Fruit fly (Drosophila melanogaster) whole organism, prepupa: ENCODE measurements around the gene CG2310.

ENCODE experiments used
- Blimp-1 ChIP-seq: fragments of 200-800 bp; sonication (Bioruptor generic); optimal IDR thresholded peaks from 3 replicates; lab custom pipeline; 2017; ENCODE audit warnings: missing biosample characterization, missing genetic modification characterization, mild to moderate bottlenecking, moderate library complexity, missing genetic modification reagents
- CG10631 ChIP-seq: fragments of 200-800 bp; sonication (Bioruptor generic); optimal IDR thresholded peaks from 2 replicates; lab custom pipeline; 2016; ENCODE audit warnings: missing biosample characterization, missing genetic modification characterization
- CG11294 ChIP-seq: fragments of 200-800 bp; sonication (Bioruptor generic); IDR thresholded peaks from 2 replicates; pipeline ENCODE4 v1.3.6; 2022; ENCODE audit warnings: missing biosample characterization, missing genetic modification characterization
- CG11902 ChIP-seq: fragments of 200-800 bp; sonication (Bioruptor generic); optimal IDR thresholded peaks from 3 replicates; lab custom pipeline; 2016; ENCODE audit warnings: missing biosample characterization, missing genetic modification characterization
- CG15336 ChIP-seq: fragments of 200-800 bp; sonication (Bioruptor generic); IDR thresholded peaks from 2 replicates; pipeline ENCODE4 v1.3.6; 2022; ENCODE audit warnings: missing biosample characterization, missing genetic modification characterization
- CG1621 ChIP-seq: fragments of 200-800 bp; sonication (Bioruptor generic); optimal IDR thresholded peaks from 3 replicates; lab custom pipeline; 2018; ENCODE audit warnings: missing biosample characterization, mild to moderate bottlenecking, missing genetic modification characterization
- CG31627 ChIP-seq: fragments of 200-800 bp; sonication (Bioruptor generic); optimal IDR thresholded peaks from 3 replicates; lab custom pipeline; 2016; ENCODE audit warnings: missing biosample characterization, missing genetic modification characterization
- CG32006 ChIP-seq: fragments of 200-800 bp; sonication (Bioruptor generic); optimal IDR thresholded peaks from 3 replicates; lab custom pipeline; 2017; ENCODE audit warnings: missing biosample characterization, mild to moderate bottlenecking, missing genetic modification characterization
- CG34406 ChIP-seq: fragments of 200-800 bp; sonication (Bioruptor generic); optimal IDR thresholded peaks from 3 replicates; lab custom pipeline; 2016; ENCODE audit warnings: missing biosample characterization, missing genetic modification characterization
- CG3919 ChIP-seq: fragments of 200-800 bp; sonication (Bioruptor generic); optimal IDR thresholded peaks from 3 replicates; lab custom pipeline; 2016; ENCODE audit warnings: missing biosample characterization, missing genetic modification characterization
- CG4318 ChIP-seq: fragments of 200-800 bp; sonication (Bioruptor generic); optimal IDR thresholded peaks from 3 replicates; lab custom pipeline; 2017; ENCODE audit warnings: missing biosample characterization, mild to moderate bottlenecking, missing genetic modification characterization
- CG6163 ChIP-seq: fragments of 200-800 bp; sonication (Bioruptor generic); IDR thresholded peaks from 3 replicates; pipeline ENCODE4 v1.3.6; 2022; ENCODE audit warnings: missing biosample characterization, missing genetic modification characterization
- CG6276 ChIP-seq: fragments of 200-800 bp; sonication (Bioruptor generic); optimal IDR thresholded peaks from 2 replicates; lab custom pipeline; 2017; ENCODE audit warnings: missing biosample characterization, mild to moderate bottlenecking, missing genetic modification characterization
- CG6792 ChIP-seq: fragments of 200-800 bp; sonication (Bioruptor generic); optimal IDR thresholded peaks from 3 replicates; lab custom pipeline; 2016; ENCODE audit warnings: missing biosample characterization, missing genetic modification characterization
- CG6808 ChIP-seq: fragments of 200-800 bp; sonication (Bioruptor generic); optimal IDR thresholded peaks from 3 replicates; lab custom pipeline; 2017; ENCODE audit warnings: missing biosample characterization, missing genetic modification characterization, mild to moderate bottlenecking, moderate library complexity, missing genetic modification reagents
- CG7368 ChIP-seq: fragments of 200-800 bp; sonication (Bioruptor generic); optimal IDR thresholded peaks from 3 replicates; lab custom pipeline; 2016; ENCODE audit warnings: missing biosample characterization, missing genetic modification characterization
- CG8319 ChIP-seq: fragments of 200-800 bp; sonication (Bioruptor generic); optimal IDR thresholded peaks from 3 replicates; lab custom pipeline; 2016; ENCODE audit warnings: missing biosample characterization, missing genetic modification characterization
- CG9139 ChIP-seq: fragments of 200-800 bp; sonication (Bioruptor generic); optimal IDR thresholded peaks from 3 replicates; lab custom pipeline; 2017; ENCODE audit warnings: missing biosample characterization, mild to moderate bottlenecking, missing genetic modification characterization
- Eip75B ChIP-seq: fragments of 200-800 bp; sonication (Bioruptor generic); optimal IDR thresholded peaks from 3 replicates; lab custom pipeline; 2016; ENCODE audit warnings: missing biosample characterization, missing genetic modification characterization
- Eip93F ChIP-seq: fragments of 200-800 bp; sonication (Bioruptor generic); optimal IDR thresholded peaks from 2 replicates; lab custom pipeline; 2016; ENCODE audit warnings: missing biosample characterization, mild to moderate bottlenecking, missing genetic modification characterization
- Ets21C ChIP-seq: fragments of 200-800 bp; sonication (Bioruptor generic); optimal IDR thresholded peaks from 3 replicates; lab custom pipeline; 2016; ENCODE audit warnings: missing biosample characterization, missing genetic modification characterization
- Ets96B ChIP-seq: fragments of 200-800 bp; optimal IDR thresholded peaks from 2 replicates; lab custom pipeline; 2019; ENCODE audit warnings: missing biosample characterization, mild to moderate bottlenecking, missing genetic modification characterization, moderate library complexity
- Gug ChIP-seq: fragments of 200-800 bp; sonication (Bioruptor generic); IDR thresholded peaks from 2 replicates; pipeline ENCODE4 v1.3.6; 2022; ENCODE audit warnings: missing biosample characterization, missing genetic modification characterization
- Hr38 ChIP-seq: sonication (Bioruptor generic); optimal IDR thresholded peaks from 2 replicates; lab custom pipeline; 2016; ENCODE audit warnings: missing biosample characterization, missing genetic modification characterization
- Lpt ChIP-seq: fragments of 200-800 bp; sonication (Bioruptor generic); optimal IDR thresholded peaks from 3 replicates; lab custom pipeline; 2016; ENCODE audit warnings: missing biosample characterization, missing genetic modification characterization
- Met ChIP-seq: fragments of 200-800 bp; sonication (Bioruptor generic); optimal IDR thresholded peaks from 3 replicates; lab custom pipeline; 2016; ENCODE audit warnings: missing biosample characterization, missing genetic modification characterization
- Smox ChIP-seq: fragments of 200-800 bp; sonication (Bioruptor generic); optimal IDR thresholded peaks from 3 replicates; lab custom pipeline; 2016; ENCODE audit warnings: missing biosample characterization, missing genetic modification characterization
- Sox102F ChIP-seq: fragments of 200-800 bp; sonication (Bioruptor generic); optimal IDR thresholded peaks from 2 replicates; lab custom pipeline; 2016; ENCODE audit warnings: missing biosample characterization, mild to moderate bottlenecking, missing genetic modification characterization
- Sox14 ChIP-seq: fragments of 200-800 bp; sonication (Bioruptor generic); optimal IDR thresholded peaks from 3 replicates; lab custom pipeline; 2016; ENCODE audit warnings: missing biosample characterization, missing genetic modification characterization
- Sox15 ChIP-seq: fragments of 200-800 bp; sonication (Bioruptor generic); optimal IDR thresholded peaks from 3 replicates; lab custom pipeline; 2016; ENCODE audit warnings: missing biosample characterization, missing genetic modification characterization
- acj6 ChIP-seq: fragments of 200-800 bp; sonication (Bioruptor generic); optimal IDR thresholded peaks from 3 replicates; lab custom pipeline; 2016; ENCODE audit warnings: missing biosample characterization, missing genetic modification characterization
- cyc ChIP-seq: fragments of 200-800 bp; sonication (Bioruptor generic); optimal IDR thresholded peaks from 3 replicates; lab custom pipeline; 2016; ENCODE audit warnings: missing biosample characterization, missing genetic modification characterization
- dac ChIP-seq: fragments of 200-800 bp; sonication (Bioruptor generic); optimal IDR thresholded peaks from 2 replicates; lab custom pipeline; 2017; ENCODE audit warnings: missing biosample characterization, mild to moderate bottlenecking, missing genetic modification characterization
- eg ChIP-seq: fragments of 200-800 bp; sonication (Bioruptor generic); IDR thresholded peaks from 3 replicates; pipeline ENCODE4 v1.3.6; 2022; ENCODE audit warnings: missing biosample characterization, missing genetic modification characterization
- esn ChIP-seq: fragments of 200-800 bp; sonication (Bioruptor generic); optimal IDR thresholded peaks from 2 replicates; lab custom pipeline; 2016; ENCODE audit warnings: missing biosample characterization, mild to moderate bottlenecking, missing genetic modification characterization, moderate library complexity
- fd59A ChIP-seq: fragments of 200-800 bp; sonication (Bioruptor generic); optimal IDR thresholded peaks from 2 replicates; lab custom pipeline; 2017; ENCODE audit warnings: missing biosample characterization, mild to moderate bottlenecking, missing genetic modification characterization, missing genetic modification reagents
- lz ChIP-seq: fragments of 200-800 bp; sonication (Bioruptor generic); optimal IDR thresholded peaks from 3 replicates; lab custom pipeline; 2016; ENCODE audit warnings: missing biosample characterization, missing genetic modification characterization
- pdm3 ChIP-seq: fragments of 200-800 bp; sonication (Bioruptor generic); optimal IDR thresholded peaks from 3 replicates; lab custom pipeline; 2016; ENCODE audit warnings: missing biosample characterization, missing genetic modification characterization
- salr ChIP-seq, 2 experiments: fragments of 200-800 bp; sonication (Bioruptor generic); optimal IDR thresholded peaks; 3 replicates each; lab custom pipeline; 2016 to 2018; ENCODE audit warnings: missing biosample characterization in 2 of 2, missing genetic modification characterization in 2 of 2, mild to moderate bottlenecking in 1 of 2
- spab ChIP-seq: fragments of 200-800 bp; sonication (Bioruptor generic); optimal IDR thresholded peaks from 2 replicates; lab custom pipeline; 2017; ENCODE audit warnings: missing biosample characterization, mild to moderate bottlenecking, missing genetic modification characterization, missing genetic modification reagents
- ss ChIP-seq, 2 experiments: fragments of 200-800 bp; sonication (Bioruptor generic); optimal IDR thresholded peaks; 2 replicates in 1 of 2; 3 replicates in 1 of 2; lab custom pipeline; 2017 to 2018; ENCODE audit warnings: mild to moderate bottlenecking in 2 of 2, missing biosample characterization in 2 of 2, missing genetic modification characterization in 2 of 2, moderate library complexity in 1 of 2
- svp ChIP-seq: fragments of 200-800 bp; sonication (Bioruptor generic); peaks from one replicate; lab custom pipeline; 2016; ENCODE audit warnings: missing biosample characterization, missing genetic modification characterization
- topi ChIP-seq: fragments of 200-800 bp; sonication (Bioruptor generic); optimal IDR thresholded peaks from 3 replicates; lab custom pipeline; 2016; ENCODE audit warnings: missing biosample characterization, missing genetic modification characterization
- vri ChIP-seq: fragments of 200-800 bp; sonication (Bioruptor generic); optimal IDR thresholded peaks from 3 replicates; lab custom pipeline; 2016; ENCODE audit warnings: missing biosample characterization, mild to moderate bottlenecking, missing genetic modification characterization

The CG2310 gene

DNA sequence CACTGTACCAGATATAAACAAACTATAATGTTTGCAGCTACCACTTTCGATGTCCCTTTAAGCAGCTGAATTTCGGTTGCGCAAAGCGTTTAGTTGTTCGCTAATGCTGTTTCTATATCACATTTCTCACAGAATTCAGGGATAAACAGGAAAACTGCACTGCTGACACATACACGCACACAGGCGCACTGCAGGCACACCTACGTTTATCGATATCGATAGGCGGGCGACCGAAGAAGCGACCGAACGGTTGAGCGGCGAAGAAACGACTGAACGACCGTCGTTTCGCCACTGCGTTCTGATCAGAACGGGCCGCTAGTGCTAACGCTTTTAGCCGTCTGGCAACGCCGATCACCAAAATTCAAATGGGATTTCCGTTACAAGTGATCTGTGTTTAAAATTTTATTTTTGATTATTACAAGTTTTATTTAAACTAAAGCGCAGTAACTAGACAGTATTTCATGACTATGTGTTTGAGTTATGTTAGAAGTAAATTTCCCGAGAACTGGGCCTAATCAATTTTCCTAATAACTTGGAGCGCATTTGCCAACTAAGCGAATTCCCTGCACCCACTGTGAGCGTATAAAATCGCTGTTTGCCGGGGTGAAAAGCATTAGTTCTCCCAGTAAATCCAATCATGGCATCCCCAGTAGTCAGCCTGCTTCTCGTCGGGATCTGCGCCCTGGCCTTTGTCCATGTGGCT lies at the start of gene CG2310, which contains the start of gene Diedel:
TSS of gene CG2310 (minus strand) at position 277 of the 703 bp plus-strand sequence.
TSS of gene Diedel (plus strand) at position 611 of the 703 bp plus-strand sequence.
- TF ChIP-seq spab (GFP tag; lab: Kevin White, UChicago): no peak
- no peak for TF ChIP-seq vri
- TF ChIP-seq svp (GFP tag; lab: Kevin White, UChicago): peak; percentile 72
- TF ChIP-seq Sox102F (GFP tag; lab: Kevin White, UChicago): no peak
- no peak for TF ChIP-seq CG11902
- TF ChIP-seq CG11294: no peak
- no peak for TF ChIP-seq Sox14 (GFP tag; lab: Kevin White, UChicago)
- TF ChIP-seq dac (GFP tag; lab: Kevin White, UChicago): no peak
- TF ChIP-seq eg: 0 out of 3 replicates have a peak, but pooled peaks have one; percentile 6
- TF ChIP-seq Met (GFP tag; lab: Kevin White, UChicago): no peak
- TF ChIP-seq Ets96B: no peak
- TF ChIP-seq Sox15 (GFP tag; lab: Kevin White, UChicago): no peak
- peak; percentile 28 for TF ChIP-seq esn (GFP tag; lab: Kevin White, UChicago)
- TF ChIP-seq fd59A (GFP tag; lab: Kevin White, UChicago): no peak
- TF ChIP-seq CG1621 (tag; lab: Kevin White, UChicago): peak; percentile 18
- no peak for TF ChIP-seq CG32006 (GFP tag; lab: Kevin White, UChicago)
- TF ChIP-seq CG6808 (GFP tag; lab: Kevin White, UChicago): no peak
- no peak for TF ChIP-seq Eip75B (GFP tag; lab: Kevin White, UChicago)
- TF ChIP-seq CG6163 (GFP tag; lab: Robert Waterston, UW): 0 out of 3 replicates have a peak, but pooled peaks have one; percentile 19
- 0 out of 2 replicates have a peak, but pooled peaks have one; percentile 16 for TF ChIP-seq CG15336 (GFP tag; lab: Robert Waterston, UW)
- no peak for TF ChIP-seq acj6

DNA sequence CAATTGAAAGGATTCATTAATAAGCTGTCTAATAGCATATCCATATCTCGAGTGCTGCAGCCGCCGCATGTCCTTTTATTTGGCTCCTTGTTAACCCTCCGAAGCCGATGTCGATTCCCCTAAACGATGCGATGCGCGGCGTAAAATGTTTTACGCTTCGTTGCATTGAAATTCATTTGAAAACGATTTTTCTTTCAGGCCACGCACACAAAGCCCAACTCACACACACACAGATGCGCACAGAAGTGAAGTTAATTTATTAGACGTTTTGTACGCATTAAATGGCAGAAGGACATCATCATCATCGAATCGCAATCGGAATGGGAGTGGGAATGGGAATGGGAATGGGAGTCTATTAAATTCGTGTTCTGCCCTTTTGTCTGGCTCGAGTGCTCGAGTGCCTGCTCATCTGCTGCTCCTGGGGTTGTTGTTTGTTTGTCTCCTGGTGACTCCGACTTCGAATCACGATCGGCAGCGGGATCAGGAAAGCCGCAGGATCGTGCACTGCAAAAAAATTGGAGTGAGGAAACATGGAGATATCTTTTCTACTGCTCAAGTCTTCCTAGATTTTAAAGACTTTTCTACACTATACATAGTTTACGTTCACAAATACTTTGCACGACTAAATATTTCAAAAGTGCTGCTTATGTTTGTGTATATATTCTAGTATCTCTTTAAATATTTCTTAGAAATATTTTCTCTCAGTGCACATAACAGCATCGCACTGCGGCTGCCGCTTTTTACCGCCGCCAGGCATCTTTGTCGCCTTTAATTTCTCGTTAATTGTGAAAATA lies 47.8 kb upstream of the CG2310 start:
- TF ChIP-seq svp (GFP tag; lab: Kevin White, UChicago) (peak; percentile 53), CG10631 (no peak), esn (GFP tag; lab: Kevin White, UChicago) (no peak)
- TF ChIP-seq, all 60 proteins: peak for 1

DNA sequence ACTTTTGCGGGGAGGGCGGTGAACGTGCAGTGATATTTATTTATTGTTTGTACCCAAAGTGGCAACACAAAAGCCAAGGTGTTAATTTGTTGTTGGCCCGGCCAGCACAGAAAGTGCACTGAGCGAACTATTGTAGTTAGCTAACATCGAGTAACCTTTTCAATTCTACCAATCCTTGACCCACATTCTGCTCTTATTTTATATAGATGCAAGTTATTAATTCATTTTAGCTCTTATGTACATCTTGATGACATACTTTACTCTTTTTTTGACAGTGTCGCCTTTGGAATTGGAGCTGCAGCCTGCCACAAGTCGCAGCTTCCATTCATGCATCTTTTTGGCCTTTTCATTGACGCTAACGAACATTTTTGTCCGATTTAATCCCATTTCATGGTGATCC lies 45.1 kb upstream of the CG2310 start:
- TF ChIP-seq Blimp-1 (peak; percentile 22), CG7368 (GFP tag; lab: Kevin White, UChicago) (peak; percentile 52), CG6276 (GFP tag; lab: Kevin White, UChicago) (peak; percentile 0), Sox14 (GFP tag; lab: Kevin White, UChicago) (peak; percentile 64), CG3919 (GFP tag; lab: Kevin White, UChicago) (peak; percentile 72), Hr38 (GFP tag; lab: Kevin White, UChicago) (no peak), Ets21C (peak; percentile 50), esn (GFP tag; lab: Kevin White, UChicago) (peak; percentile 77), Smox (GFP tag; lab: Kevin White, UChicago) (peak; percentile 74), pdm3 (peak; percentile 65), salr (GFP tag; optimal IDR thresholded peaks at IDR 0.05; lab: Kevin White, UChicago) (no peak), lz (GFP tag; lab: Kevin White, UChicago) (peak; percentile 61), CG1621 (tag; lab: Kevin White, UChicago) (no peak), cyc (peak; percentile 73), CG6163 (GFP tag; lab: Robert Waterston, UW) (peak; percentile 79; the same call in 2 of the 3 replicates), topi (peak; percentile 74), Met (GFP tag; lab: Kevin White, UChicago) (peak; percentile 75), spab (GFP tag; lab: Kevin White, UChicago) (peak; percentile 38), CG9139 (GFP tag; lab: Kevin White, UChicago) (no peak), CG34406 (GFP tag; lab: Kevin White, UChicago) (peak; percentile 50), CG8319 (peak; percentile 32), Ets96B (peak; percentile 56), CG31627 (GFP tag; lab: Kevin White, UChicago) (peak; percentile 63), CG11294 (no peak), Gug (GFP tag; lab: Robert Waterston, UW) (no peak), Eip93F (GFP tag; lab: Kevin White, UChicago) (no peak), CG10631 (peak; percentile 49), CG4318 (GFP tag; lab: Kevin White, UChicago) (no peak), CG6792 (GFP tag; lab: Kevin White, UChicago) (peak; percentile 53), Eip75B (GFP tag; lab: Kevin White, UChicago) (peak; percentile 55), Lpt (GFP tag; lab: Kevin White, UChicago) (no peak), ss (GFP tag; optimal IDR thresholded peaks at IDR 0.05; lab: Kevin White, UChicago) (no peak)
